Worm (Caenorhabditis elegans): ENCODE results near the gene Y25C1A.2.

- TF ChIP-seq med-1 (GFP tag; optimal IDR thresholded peaks at IDR 0.05; ENCODE audit: insufficient read depth) (no peak), ztf-23 (GFP tag; IDR thresholded peaks at IDR 0.05) (no peak), klf-2 (GFP tag; conservative IDR thresholded peaks at IDR 0.05) (no peak), ztf-29 (GFP tag; IDR thresholded peaks at IDR 0.05) (no peak), flt-1 (GFP tag; IDR thresholded peaks at IDR 0.05) (no peak), tab-1 (GFP tag; IDR thresholded peaks at IDR 0.05) (no peak), T22C8.4 (GFP tag; IDR thresholded peaks at IDR 0.05) (no peak)
Measured at ce11 chrII:3109533-3109932, 2.9 kb upstream of the Y25C1A.2 start.

Measured in whole organism, midembryonic.